Fruit fly (Drosophila melanogaster) whole organism, embryonic: ENCODE data around the gene BORCS6.

ENCODE experiments used
- ATbp ChIP-seq: fragments of 200-800 bp; sonication (Bioruptor generic); optimal IDR thresholded peaks from 2 replicates; lab custom pipeline; 2017; ENCODE audit warnings: missing biosample characterization, mild to moderate bottlenecking, missing genetic modification characterization, missing genetic modification reagents
- Blimp-1 ChIP-seq: fragments of 200-800 bp; sonication (Bioruptor generic); optimal IDR thresholded peaks from 3 replicates; lab custom pipeline; 2018; ENCODE audit warnings: missing biosample characterization, missing genetic modification characterization, mild to moderate bottlenecking, moderate library complexity, missing genetic modification reagents
- CG10267 ChIP-seq: fragments of 200-800 bp; sonication (Bioruptor generic); optimal IDR thresholded peaks from 2 replicates; lab custom pipeline; 2018; ENCODE audit warnings: missing biosample characterization, mild to moderate bottlenecking, missing genetic modification characterization, moderate library complexity
- CG10654 ChIP-seq: fragments of 200-800 bp; sonication (Bioruptor generic); optimal IDR thresholded peaks from 2 replicates; lab custom pipeline; 2016; ENCODE audit warnings: missing biosample characterization, missing genetic modification characterization
- CG10959 ChIP-seq: fragments of 200-800 bp; sonication (Bioruptor generic); IDR thresholded peaks from 2 replicates; pipeline ENCODE4 v1.3.6; 2022; ENCODE audit warnings: missing biosample characterization, missing genetic modification characterization
- CG11723 ChIP-seq: fragments of 200-800 bp; sonication (Bioruptor generic); optimal IDR thresholded peaks from 2 replicates; lab custom pipeline; 2017; ENCODE audit warnings: missing biosample characterization, mild to moderate bottlenecking, missing genetic modification characterization
- CG12155 ChIP-seq: fragments of 200-800 bp; sonication (Bioruptor generic); optimal IDR thresholded peaks from 3 replicates; lab custom pipeline; 2016; ENCODE audit warnings: missing biosample characterization, missing genetic modification characterization
- CG12942 ChIP-seq: fragments of 200-800 bp; sonication (Bioruptor generic); optimal IDR thresholded peaks from 3 replicates; lab custom pipeline; 2016; ENCODE audit warnings: missing biosample characterization, missing genetic modification characterization
- CG13296 ChIP-seq: fragments of 200-800 bp; sonication (Bioruptor generic); optimal IDR thresholded peaks from 3 replicates; lab custom pipeline; 2018; ENCODE audit warnings: missing biosample characterization, mild to moderate bottlenecking, missing genetic modification characterization
- CG14710 ChIP-seq: fragments of 200-800 bp; sonication (Bioruptor generic); optimal IDR thresholded peaks from 3 replicates; lab custom pipeline; 2019; ENCODE audit warnings: missing biosample characterization, mild to moderate bottlenecking, missing genetic modification characterization, moderate library complexity
- CG15514 ChIP-seq: fragments of 200-800 bp; sonication (Bioruptor generic); optimal IDR thresholded peaks from 3 replicates; lab custom pipeline; 2017; ENCODE audit warnings: missing biosample characterization, missing genetic modification characterization, mild to moderate bottlenecking, moderate library complexity, missing genetic modification reagents
- CG15696 ChIP-seq: fragments of 200-800 bp; sonication (Bioruptor generic); optimal IDR thresholded peaks from 2 replicates; lab custom pipeline; 2019; ENCODE audit warnings: missing biosample characterization, mild to moderate bottlenecking, missing genetic modification characterization, moderate library complexity
- CG16813 ChIP-seq: fragments of 200-800 bp; sonication (Bioruptor generic); IDR thresholded peaks from 3 replicates; pipeline ENCODE4 v1.3.6; 2022; ENCODE audit warnings: missing biosample characterization, missing genetic modification characterization; ENCODE audit not compliant: partially characterized antibody
- CG17912 ChIP-seq: fragments of 200-800 bp; sonication (Bioruptor generic); optimal IDR thresholded peaks from 2 replicates; lab custom pipeline; 2018; ENCODE audit warnings: missing biosample characterization, mild to moderate bottlenecking, missing genetic modification characterization
- CG18011 ChIP-seq: fragments of 200-800 bp; sonication (Bioruptor generic); optimal IDR thresholded peaks from 2 replicates; lab custom pipeline; 2017; ENCODE audit warnings: missing biosample characterization, missing genetic modification characterization, mild to moderate bottlenecking, moderate library complexity, missing genotype
- CG1832 ChIP-seq: fragments of 200-800 bp; sonication (Bioruptor generic); optimal IDR thresholded peaks from 2 replicates; lab custom pipeline; 2017; ENCODE audit warnings: missing biosample characterization, mild to moderate bottlenecking, missing genetic modification characterization, inconsistent platforms
- CG18619 ChIP-seq: fragments of 200-800 bp; sonication (Bioruptor generic); optimal IDR thresholded peaks from 3 replicates; lab custom pipeline; 2017; ENCODE audit warnings: missing biosample characterization, mild to moderate bottlenecking, missing genetic modification characterization
- CG30020 ChIP-seq: fragments of 200-800 bp; optimal IDR thresholded peaks from 2 replicates; lab custom pipeline; 2019; ENCODE audit warnings: missing biosample characterization, mild to moderate bottlenecking, missing genetic modification characterization, moderate library complexity
- CG3838 ChIP-seq: fragments of 200-800 bp; sonication (Bioruptor generic); optimal IDR thresholded peaks from 3 replicates; lab custom pipeline; 2016; ENCODE audit warnings: missing biosample characterization, missing genetic modification characterization
- CG8924 ChIP-seq: fragments of 200-800 bp; optimal IDR thresholded peaks from 3 replicates; lab custom pipeline; 2019; ENCODE audit warnings: missing biosample characterization, mild to moderate bottlenecking, missing genetic modification characterization, moderate library complexity
- CG8944 ChIP-seq: fragments of 200-800 bp; sonication (Bioruptor generic); optimal IDR thresholded peaks from 3 replicates; lab custom pipeline; 2016; ENCODE audit warnings: missing biosample characterization, missing genetic modification characterization
- Dek ChIP-seq: fragments of 200-800 bp; sonication (Bioruptor generic); optimal IDR thresholded peaks from 3 replicates; lab custom pipeline; 2019; ENCODE audit warnings: missing biosample characterization, mild to moderate bottlenecking, missing genetic modification characterization, moderate library complexity
- Gsc ChIP-seq: fragments of 200-800 bp; sonication (Bioruptor generic); IDR thresholded peaks from 2 replicates; pipeline ENCODE4 v1.3.6; 2022; ENCODE audit warnings: missing biosample characterization, missing genetic modification characterization
- HmgZ ChIP-seq: fragments of 200-800 bp; sonication (Bioruptor generic); optimal IDR thresholded peaks from 2 replicates; lab custom pipeline; 2018; ENCODE audit warnings: missing biosample characterization, mild to moderate bottlenecking, missing genetic modification characterization
- Hmx ChIP-seq: fragments of 200-800 bp; sonication (Bioruptor generic); optimal IDR thresholded peaks from 2 replicates; lab custom pipeline; 2016; ENCODE audit warnings: missing biosample characterization, missing genetic modification characterization
- Mad ChIP-seq: fragments of 200-800 bp; sonication (Bioruptor generic); optimal IDR thresholded peaks from 2 replicates; lab custom pipeline; 2016; ENCODE audit warnings: missing biosample characterization, missing genetic modification characterization
- Nf-YC ChIP-seq: fragments of 200-800 bp; optimal IDR thresholded peaks from 3 replicates; lab custom pipeline; 2019; ENCODE audit warnings: missing biosample characterization, mild to moderate bottlenecking, missing genetic modification characterization, moderate library complexity
- Side ChIP-seq: fragments of 200-800 bp; sonication (Bioruptor generic); optimal IDR thresholded peaks from 2 replicates; lab custom pipeline; 2016; ENCODE audit warnings: missing biosample characterization, missing genetic modification characterization
- Six4 ChIP-seq: fragments of 200-800 bp; sonication (Bioruptor generic); optimal IDR thresholded peaks from 2 replicates; lab custom pipeline; 2016; ENCODE audit warnings: missing biosample characterization, missing genetic modification characterization
- Usf ChIP-seq: fragments of 200-800 bp; sonication (Bioruptor generic); optimal IDR thresholded peaks from 2 replicates; lab custom pipeline; 2017; ENCODE audit warnings: missing genotype, missing biosample characterization, missing genetic modification characterization
- Xbp1 ChIP-seq: fragments of 200-800 bp; sonication (Bioruptor generic); optimal IDR thresholded peaks from 3 replicates; lab custom pipeline; 2016; ENCODE audit warnings: missing biosample characterization, mild to moderate bottlenecking, missing genetic modification characterization
- ap ChIP-seq: fragments of 200-800 bp; sonication (Bioruptor generic); IDR thresholded peaks from 2 replicates; pipeline ENCODE4 v1.3.6; 2022; ENCODE audit warnings: missing biosample characterization, missing genetic modification characterization
- ato ChIP-seq: fragments of 200-800 bp; sonication (Bioruptor generic); IDR thresholded peaks from 2 replicates; pipeline ENCODE4 v1.3.6; 2022; ENCODE audit warnings: missing biosample characterization, missing genetic modification characterization; ENCODE audit not compliant: partially characterized antibody
- bab2 ChIP-seq: fragments of 200-800 bp; sonication (Bioruptor generic); optimal IDR thresholded peaks from 2 replicates; lab custom pipeline; 2016; ENCODE audit warnings: missing biosample characterization, missing genetic modification characterization
- cg ChIP-seq: fragments of 200-800 bp; sonication (Bioruptor generic); optimal IDR thresholded peaks from 3 replicates; lab custom pipeline; 2019; ENCODE audit warnings: missing biosample characterization, mild to moderate bottlenecking, missing genetic modification characterization, moderate library complexity
- fu2 ChIP-seq: fragments of 200-800 bp; sonication (Bioruptor generic); optimal IDR thresholded peaks from 2 replicates; lab custom pipeline; 2016; ENCODE audit warnings: missing biosample characterization, missing genetic modification characterization
- odd ChIP-seq: fragments of 200-800 bp; sonication (Bioruptor generic); optimal IDR thresholded peaks from 2 replicates; lab custom pipeline; 2017; ENCODE audit warnings: missing biosample characterization, mild to moderate bottlenecking, missing genetic modification characterization
- pho ChIP-seq: fragments of 200-800 bp; sonication (Bioruptor generic); optimal IDR thresholded peaks from 2 replicates; lab custom pipeline; 2016; ENCODE audit warnings: missing biosample characterization, missing genetic modification characterization
- pnt ChIP-seq: fragments of 200-800 bp; sonication (Bioruptor generic); optimal IDR thresholded peaks from 3 replicates; lab custom pipeline; 2016; ENCODE audit warnings: missing biosample characterization, missing genetic modification characterization
- prd ChIP-seq, 3 experiments: fragments of >200 bp in 2 of 3; fragments of 200-800 bp in 1 of 3; sonication (Bioruptor generic) in 1 of 3; optimal IDR thresholded peaks in 2 of 3; IDR thresholded peaks in 1 of 3; 2 replicates in 2 of 3; 3 replicates in 1 of 3; pipeline versions ENCODE4 v1.3.6 to Lab custom; 2017 to 2022; ENCODE audit warnings: missing biosample characterization in 1 of 3, missing genetic modification characterization in 1 of 3
- ranshi ChIP-seq: fragments of 200-800 bp; sonication (Bioruptor generic); IDR thresholded peaks from 2 replicates; pipeline ENCODE4 v1.3.6; 2022; ENCODE audit warnings: missing biosample characterization, missing genetic modification characterization
- rib ChIP-seq: fragments of 200-800 bp; sonication (Bioruptor generic); IDR thresholded peaks from 2 replicates; pipeline ENCODE4 v1.3.6; 2022; ENCODE audit warnings: missing biosample characterization, missing genetic modification characterization
- scrt ChIP-seq: fragments of 200-800 bp; sonication (Bioruptor generic); optimal IDR thresholded peaks from 2 replicates; lab custom pipeline; 2018; ENCODE audit warnings: missing biosample characterization, mild to moderate bottlenecking, missing genetic modification characterization, moderate library complexity
- ssp ChIP-seq: fragments of 200-800 bp; sonication (Bioruptor generic); IDR thresholded peaks from 2 replicates; pipeline ENCODE4 v1.3.6; 2022; ENCODE audit warnings: missing biosample characterization, missing genetic modification characterization
- unpg ChIP-seq: fragments of 200-800 bp; sonication (Bioruptor generic); optimal IDR thresholded peaks from 3 replicates; lab custom pipeline; 2018; ENCODE audit warnings: missing biosample characterization, mild to moderate bottlenecking, missing genetic modification characterization, moderate library complexity
- usp ChIP-seq: fragments of >200 bp; optimal IDR thresholded peaks from 2 replicates; lab custom pipeline; 2017; ENCODE audit warnings: missing biosample characterization, missing genetic modification characterization
- zen2 ChIP-seq: fragments of 200-800 bp; sonication (Bioruptor generic); IDR thresholded peaks from 3 replicates; pipeline ENCODE4 v1.3.6; 2022; ENCODE audit warnings: missing biosample characterization, missing genetic modification characterization; ENCODE audit not compliant: partially characterized antibody

Gene BORCS6

dm6 chr3L:589290-590281 is 48.9 kb downstream of the BORCS6 start (continued):
- peak; percentile 89 for TF ChIP-seq CG18619 (GFP tag; lab: Kevin White, UChicago)
- TF ChIP-seq CG14710 = peak; percentile 78
- peak; percentile 87 for TF ChIP-seq fu2
- peak; percentile 52 for TF ChIP-seq CG30020 (tag; lab: Kevin White, UChicago)
- peak; percentile 92 for TF ChIP-seq pnt
- peak; percentile 75 for TF ChIP-seq ssp (GFP tag; lab: Robert Waterston, UW)
- no peak for TF ChIP-seq CG16813 (GFP tag; lab: Robert Waterston, UW)
- TF ChIP-seq CG17912 = peak; percentile 66
- peak; percentile 86 for TF ChIP-seq bab2 (GFP tag; lab: Kevin White, UChicago)
- peak; percentile 81 for TF ChIP-seq ap (GFP tag; lab: Robert Waterston, UW)
- peak; percentile 88 for TF ChIP-seq HmgZ
- TF ChIP-seq ranshi (GFP tag; lab: Robert Waterston, UW) = peak; percentile 91
- no peak for TF ChIP-seq scrt (GFP tag; lab: Kevin White, UChicago)
- peak; percentile 87 for TF ChIP-seq CG12155 (GFP tag; lab: Kevin White, UChicago)
- peak; percentile 77 for TF ChIP-seq Gsc (GFP tag; lab: Robert Waterston, UW)
- peak; percentile 89 for TF ChIP-seq CG10959
- TF ChIP-seq Nf-YC (tag; lab: Kevin White, UChicago) = peak; percentile 76
- peak; percentile 88 for TF ChIP-seq Dek (tag; lab: Kevin White, UChicago)
- TF ChIP-seq Six4 (GFP tag; lab: Kevin White, UChicago) = peak; percentile 91
- TF ChIP-seq CG10654 (GFP tag; lab: Kevin White, UChicago) = peak; percentile 89
- TF ChIP-seq CG3838 (GFP tag; lab: Kevin White, UChicago) = peak; percentile 58
- TF ChIP-seq usp (GFP tag; lab: Kevin White, UChicago) = no peak
- TF ChIP-seq zen2 (GFP tag; lab: Robert Waterston, UW) = no peak
- peak; percentile 90 for TF ChIP-seq unpg
- TF ChIP-seq CG8944 (GFP tag; lab: Kevin White, UChicago) = peak; percentile 92
- peak; percentile 88 for TF ChIP-seq ATbp
- TF ChIP-seq CG18011 (GFP tag; lab: Kevin White, UChicago) = peak; percentile 41
- peak; percentile 36 for TF ChIP-seq Hmx (GFP tag; lab: Kevin White, UChicago)
- no peak for TF ChIP-seq odd (GFP tag; lab: Kevin White, UChicago)
- TF ChIP-seq CG11723 (GFP tag; lab: Kevin White, UChicago) = peak; percentile 85
- TF ChIP-seq Xbp1 (GFP tag; lab: Kevin White, UChicago) = peak; percentile 93
- peak; percentile 82 for TF ChIP-seq Blimp-1 (GFP tag; lab: Kevin White, UChicago)
- peak; percentile 92 for TF ChIP-seq rib (GFP tag; lab: Robert Waterston, UW)
- TF ChIP-seq CG15696 (tag; lab: Kevin White, UChicago) = peak; percentile 94
- TF ChIP-seq prd (optimal IDR thresholded peaks at IDR 0.05; lab: Kevin White, UChicago) = no peak
- TF ChIP-seq prd (GFP tag; IDR thresholded peaks at IDR 0.05; lab: Robert Waterston, UW) = peak; percentile 94
- TF ChIP-seq cg (GFP tag; lab: Kevin White, UChicago) = no peak
- peak; percentile 74 for TF ChIP-seq CG12942 (GFP tag; lab: Kevin White, UChicago)
- TF ChIP-seq pho = peak; percentile 87
- TF ChIP-seq Side (GFP tag; lab: Kevin White, UChicago) = peak; percentile 93
- TF ChIP-seq Usf (GFP tag; lab: Kevin White, UChicago) = peak; percentile 88
- TF ChIP-seq CG15514 (GFP tag; lab: Kevin White, UChicago) = peak; percentile 68
- peak; percentile 92 for TF ChIP-seq CG8924 (tag; lab: Kevin White, UChicago)
- TF ChIP-seq Mad (GFP tag; lab: Kevin White, UChicago) = peak; percentile 85
- peak; percentile 79 for TF ChIP-seq CG10267 (tag; lab: Kevin White, UChicago)
- no peak for TF ChIP-seq ato (GFP tag; lab: Robert Waterston, UW)
- TF ChIP-seq CG13296 (GFP tag; lab: Kevin White, UChicago) = peak; percentile 84
- peak; percentile 24 for TF ChIP-seq CG1832 (GFP tag; lab: Kevin White, UChicago)
